Fruit fly (Drosophila melanogaster) whole organism, embryonic: ENCODE data around the gene CG13891.

Experiments
- Atf6 ChIP-seq: fragments of 200-800 bp; sonication (Bioruptor generic); IDR thresholded peaks from 2 replicates; pipeline ENCODE4 v1.3.6; 2022; ENCODE audit warnings: missing biosample characterization, missing genetic modification characterization
- Awh ChIP-seq: fragments of 200-800 bp; sonication (Bioruptor generic); IDR thresholded peaks from 2 replicates; pipeline ENCODE4, ENCODE4 v1.3.6; 2022; ENCODE audit warnings: missing biosample characterization, missing genetic modification characterization
- BEAF-32 ChIP-seq: fragments of 200-800 bp; sonication (Bioruptor generic); optimal IDR thresholded peaks from 3 replicates; lab custom pipeline; 2017; ENCODE audit warnings: missing biosample characterization, missing genetic modification characterization, mild to moderate bottlenecking, moderate library complexity, missing genetic modification reagents
- Bgb ChIP-seq: fragments of 200-800 bp; sonication (Bioruptor generic); IDR thresholded peaks from 2 replicates; pipeline ENCODE4 v1.3.6; 2022; ENCODE audit warnings: missing biosample characterization, missing genetic modification characterization; ENCODE audit not compliant: partially characterized antibody
- CG10431 ChIP-seq: fragments of 200-800 bp; sonication (Bioruptor generic); optimal IDR thresholded peaks from 3 replicates; lab custom pipeline; 2018; ENCODE audit warnings: missing biosample characterization, mild to moderate bottlenecking, missing genetic modification characterization
- CG11504 ChIP-seq: fragments of 200-800 bp; sonication (Bioruptor generic); optimal IDR thresholded peaks from 3 replicates; lab custom pipeline; 2019; ENCODE audit warnings: missing biosample characterization, mild to moderate bottlenecking, missing genetic modification characterization, moderate library complexity
- CG12071 ChIP-seq: fragments of 200-800 bp; sonication (Bioruptor generic); optimal IDR thresholded peaks from 3 replicates; lab custom pipeline; 2018; ENCODE audit warnings: missing biosample characterization, mild to moderate bottlenecking, missing genetic modification characterization
- CG12659 ChIP-seq: fragments of 200-800 bp; sonication (Bioruptor generic); optimal IDR thresholded peaks from 3 replicates; lab custom pipeline; 2017; ENCODE audit warnings: mild to moderate bottlenecking, missing biosample characterization, missing genetic modification reagents, missing genetic modification characterization
- CG12744 ChIP-seq: fragments of 200-800 bp; sonication (Bioruptor generic); optimal IDR thresholded peaks from 2 replicates; lab custom pipeline; 2016; ENCODE audit warnings: missing biosample characterization, missing genetic modification characterization
- CG15011 ChIP-seq: fragments of 200-800 bp; sonication (Bioruptor generic); optimal IDR thresholded peaks from 3 replicates; lab custom pipeline; 2018; ENCODE audit warnings: missing biosample characterization, mild to moderate bottlenecking, missing genetic modification characterization
- CG18262 ChIP-seq: fragments of 200-800 bp; optimal IDR thresholded peaks from 3 replicates; lab custom pipeline; 2019; ENCODE audit warnings: missing biosample characterization, mild to moderate bottlenecking, missing genetic modification characterization, moderate library complexity
- CG1832 ChIP-seq: fragments of 200-800 bp; sonication (Bioruptor generic); optimal IDR thresholded peaks from 2 replicates; lab custom pipeline; 2017; ENCODE audit warnings: missing biosample characterization, mild to moderate bottlenecking, missing genetic modification characterization, inconsistent platforms
- CG30403 ChIP-seq: fragments of 200-800 bp; sonication (Bioruptor generic); optimal IDR thresholded peaks from 3 replicates; lab custom pipeline; 2016; ENCODE audit warnings: missing biosample characterization, missing genetic modification characterization
- CG3847 ChIP-seq: fragments of 200-800 bp; sonication (Bioruptor generic); IDR thresholded peaks from 2 replicates; pipeline ENCODE4 v1.3.6; 2022; ENCODE audit warnings: missing biosample characterization, missing genetic modification characterization
- CG4730 ChIP-seq: fragments of 200-800 bp; sonication (Bioruptor generic); IDR thresholded peaks from 2 replicates; pipeline ENCODE4 v1.3.6; 2022; ENCODE audit warnings: missing biosample characterization, missing genetic modification characterization
- CG4854 ChIP-seq: fragments of 200-800 bp; sonication (Bioruptor generic); optimal IDR thresholded peaks from 2 replicates; lab custom pipeline; 2016; ENCODE audit warnings: missing biosample characterization, missing genetic modification characterization, inconsistent platforms
- CG6254 ChIP-seq: fragments of 200-800 bp; sonication (Bioruptor generic); optimal IDR thresholded peaks from 3 replicates; lab custom pipeline; 2017; ENCODE audit warnings: mild to moderate bottlenecking, missing biosample characterization, missing genetic modification reagents, missing genetic modification characterization
- CG6791 ChIP-seq: fragments of 200-800 bp; sonication (Bioruptor generic); IDR thresholded peaks from 3 replicates; pipeline ENCODE4 v1.3.6; 2022; ENCODE audit warnings: missing biosample characterization, missing genetic modification characterization; ENCODE audit not compliant: partially characterized antibody
- CG6813 ChIP-seq: fragments of 200-800 bp; sonication (Bioruptor generic); optimal IDR thresholded peaks from 2 replicates; lab custom pipeline; 2017; ENCODE audit warnings: missing biosample characterization, missing genetic modification characterization, mild to moderate bottlenecking, moderate library complexity, missing genetic modification reagents
- CG7786 ChIP-seq: fragments of 200-800 bp; sonication (Bioruptor generic); optimal IDR thresholded peaks from 2 replicates; lab custom pipeline; 2016; ENCODE audit warnings: missing biosample characterization, missing genetic modification characterization
- CG8478 ChIP-seq: fragments of >200 bp; optimal IDR thresholded peaks from 2 replicates; lab custom pipeline; 2018
- CHES-1-like ChIP-seq: fragments of 200-800 bp; sonication (Bioruptor generic); optimal IDR thresholded peaks from 2 replicates; lab custom pipeline; 2016; ENCODE audit warnings: missing biosample characterization, missing genetic modification characterization
- Dll ChIP-seq: fragments of 200-800 bp; sonication (Bioruptor generic); IDR thresholded peaks from 4 replicates; pipeline ENCODE4 v1.3.6; 2022; ENCODE audit warnings: missing biosample characterization, missing genetic modification characterization; ENCODE audit not compliant: partially characterized antibody
- Dp ChIP-seq: fragments of 200-800 bp; sonication (Bioruptor generic); optimal IDR thresholded peaks from 2 replicates; lab custom pipeline; 2018; ENCODE audit warnings: missing biosample characterization, mild to moderate bottlenecking, missing genetic modification characterization, moderate library complexity
- ERR ChIP-seq: fragments of 200-800 bp; sonication (Bioruptor generic); optimal IDR thresholded peaks from 2 replicates; lab custom pipeline; 2016; ENCODE audit warnings: missing biosample characterization, missing genetic modification characterization
- Hr51 ChIP-seq, 2 experiments: fragments of 200-800 bp; sonication (Bioruptor generic); optimal IDR thresholded peaks; 2 replicates in 1 of 2; 3 replicates in 1 of 2; lab custom pipeline; 2016 to 2018; ENCODE audit warnings: missing biosample characterization in 2 of 2, missing genetic modification characterization in 2 of 2, mild to moderate bottlenecking in 1 of 2, moderate library complexity in 1 of 2
- MBD-R2 ChIP-seq: fragments of 200-800 bp; sonication (Bioruptor generic); IDR thresholded peaks from 2 replicates; pipeline ENCODE4 v1.3.6; 2022; ENCODE audit warnings: missing biosample characterization, missing genetic modification characterization
- Max ChIP-seq: fragments of 200-800 bp; sonication (Bioruptor generic); optimal IDR thresholded peaks from 2 replicates; lab custom pipeline; 2016; ENCODE audit warnings: missing biosample characterization, mild to moderate bottlenecking, missing genetic modification characterization
- Mes4 ChIP-seq: fragments of 200-800 bp; sonication (Bioruptor generic); optimal IDR thresholded peaks from 2 replicates; lab custom pipeline; 2016; ENCODE audit warnings: missing biosample characterization, missing genetic modification characterization
- PHDP ChIP-seq: fragments of 200-800 bp; sonication (Bioruptor generic); optimal IDR thresholded peaks from 3 replicates; lab custom pipeline; 2018; ENCODE audit warnings: missing biosample characterization, mild to moderate bottlenecking, missing genetic modification characterization, moderate library complexity
- Sry-β ChIP-seq: fragments of 200-800 bp; sonication (Bioruptor generic); optimal IDR thresholded peaks from 2 replicates; lab custom pipeline; 2018; ENCODE audit warnings: missing biosample characterization, mild to moderate bottlenecking, missing genetic modification characterization, moderate library complexity
- croc ChIP-seq: fragments of 200-800 bp; sonication (Bioruptor generic); conservative IDR thresholded peaks from 3 replicates; pipeline ENCODE4 v1.3.6; 2022; ENCODE audit warnings: missing biosample characterization, missing genetic modification characterization
- dati ChIP-seq: fragments of 200-800 bp; sonication (Bioruptor generic); IDR thresholded peaks from 2 replicates; pipeline ENCODE4 v1.3.6; 2022; ENCODE audit warnings: missing biosample characterization, missing genetic modification characterization
- dpn ChIP-seq, 2 experiments: fragments of 200-800 bp; sonication (Bioruptor generic); optimal IDR thresholded peaks; 3 replicates each; lab custom pipeline; 2016; ENCODE audit warnings: missing biosample characterization in 2 of 2, missing genetic modification characterization in 2 of 2
- en ChIP-seq: fragments of 200-800 bp; sonication (Bioruptor generic); optimal IDR thresholded peaks from 2 replicates; lab custom pipeline; 2016; ENCODE audit warnings: missing biosample characterization, missing genetic modification characterization
- eve ChIP-seq, 2 experiments: fragments of >200 bp; optimal IDR thresholded peaks; 2 replicates each; lab custom pipeline; 2017; ENCODE audit warnings: missing biosample characterization in 2 of 2, missing genetic modification characterization in 2 of 2
- fd102C ChIP-seq: fragments of 200-800 bp; sonication (Bioruptor generic); optimal IDR thresholded peaks from 2 replicates; lab custom pipeline; 2018; ENCODE audit warnings: missing biosample characterization, mild to moderate bottlenecking, missing genetic modification characterization, moderate library complexity
- fd64A ChIP-seq: fragments of 200-800 bp; sonication (Bioruptor generic); optimal IDR thresholded peaks from 3 replicates; lab custom pipeline; 2018; ENCODE audit warnings: missing biosample characterization, mild to moderate bottlenecking, missing genetic modification characterization
- gcm ChIP-seq: fragments of 200-800 bp; sonication (Bioruptor generic); optimal IDR thresholded peaks from 2 replicates; lab custom pipeline; 2019; ENCODE audit warnings: missing biosample characterization, mild to moderate bottlenecking, missing genetic modification characterization, moderate library complexity
- gcm2 ChIP-seq: fragments of 200-800 bp; sonication (Bioruptor generic); optimal IDR thresholded peaks from 2 replicates; lab custom pipeline; 2016; ENCODE audit warnings: missing biosample characterization, missing genetic modification characterization
- maf-S ChIP-seq: fragments of 200-800 bp; sonication (Bioruptor generic); optimal IDR thresholded peaks from 2 replicates; lab custom pipeline; 2016; ENCODE audit warnings: missing biosample characterization, missing genetic modification characterization
- mirr ChIP-seq: fragments of 200-800 bp; sonication (Bioruptor generic); optimal IDR thresholded peaks from 3 replicates; lab custom pipeline; 2018; ENCODE audit warnings: missing biosample characterization, mild to moderate bottlenecking, missing genetic modification characterization
- nerfin-2 ChIP-seq: fragments of 200-800 bp; sonication (Bioruptor generic); IDR thresholded peaks from 2 replicates; pipeline ENCODE4 v1.3.6; 2022; ENCODE audit warnings: missing biosample characterization, missing genetic modification characterization; ENCODE audit not compliant: partially characterized antibody
- peb ChIP-seq: fragments of 200-800 bp; sonication (Bioruptor generic); IDR thresholded peaks from 2 replicates; pipeline ENCODE4 v1.3.6; 2022; ENCODE audit warnings: missing biosample characterization, missing genetic modification characterization
- pnt ChIP-seq: fragments of 200-800 bp; sonication (Bioruptor generic); optimal IDR thresholded peaks from 3 replicates; lab custom pipeline; 2016; ENCODE audit warnings: missing biosample characterization, missing genetic modification characterization
- psq ChIP-seq: fragments of 200-800 bp; sonication (Bioruptor generic); optimal IDR thresholded peaks from 2 replicates; lab custom pipeline; 2017; ENCODE audit warnings: missing biosample characterization, missing genetic modification characterization
- so ChIP-seq: fragments of 200-800 bp; sonication (Bioruptor generic); IDR thresholded peaks from 3 replicates; pipeline ENCODE4 v1.3.6; 2022; ENCODE audit warnings: missing biosample characterization, missing genetic modification characterization
- sug ChIP-seq: fragments of 200-800 bp; optimal IDR thresholded peaks from 2 replicates; lab custom pipeline; 2019; ENCODE audit warnings: missing biosample characterization, mild to moderate bottlenecking, missing genetic modification characterization, moderate library complexity
- tgo ChIP-seq: fragments of 200-800 bp; sonication (Bioruptor generic); IDR thresholded peaks from 3 replicates; pipeline ENCODE4 v1.3.6; 2022; ENCODE audit warnings: missing biosample characterization, missing genetic modification characterization
- z ChIP-seq: fragments of 200-800 bp; sonication (Bioruptor generic); IDR thresholded peaks from 3 replicates; pipeline ENCODE4 v1.3.6; 2022; ENCODE audit warnings: missing biosample characterization, missing genetic modification characterization

The CG13891 gene

dm6 chr3L:441035-441604 lies 7.4 kb upstream of the CG13891 start (continued):
- TF ChIP-seq Mes4 (no peak), CG8478 (no peak), CG6791 (GFP tag; lab: Robert Waterston, UW) (no peak), croc (no peak), Awh (peak; percentile 78), nerfin-2 (GFP tag; lab: Robert Waterston, UW) (no peak), CG10431 (GFP tag; lab: Kevin White, UChicago) (no peak), Bgb (GFP tag; lab: Robert Waterston, UW) (no peak), CG30403 (peak; percentile 85), gcm (GFP tag; lab: Kevin White, UChicago) (peak; percentile 61), fd102C (GFP tag; lab: Kevin White, UChicago) (no peak), Sry-β (GFP tag; lab: Kevin White, UChicago) (no peak), so (GFP tag; lab: Robert Waterston, UW) (peak; percentile 93), BEAF-32 (GFP tag; lab: Kevin White, UChicago) (no peak), mirr (no peak), gcm2 (GFP tag; lab: Kevin White, UChicago) (no peak), sug (tag; lab: Kevin White, UChicago) (peak; percentile 64), CG12659 (GFP tag; lab: Kevin White, UChicago) (peak; percentile 82), ERR (no peak), Dp (GFP tag; lab: Kevin White, UChicago) (no peak), CG4730 (GFP tag; lab: Robert Waterston, UW) (peak; percentile 83), CG7786 (peak; percentile 66), CG1832 (no peak), eve (GFP tag; optimal IDR thresholded peaks at IDR 0.05; lab: Kevin White, UChicago) (no peak), CHES-1-like (GFP tag; lab: Kevin White, UChicago) (no peak), en (GFP tag; lab: Kevin White, UChicago) (no peak), Max (peak; percentile 50), tgo (GFP tag; lab: Robert Waterston, UW) (peak; percentile 91), CG18262 (tag; lab: Kevin White, UChicago) (peak; percentile 73), pnt (GFP tag; lab: Kevin White, UChicago) (no peak), dpn (GFP tag; optimal IDR thresholded peaks at IDR 0.05; lab: Kevin White, UChicago) (peak; percentile 21 to 81), PHDP (peak; percentile 84), CG3847 (GFP tag; lab: Robert Waterston, UW) (peak; percentile 90), maf-S (GFP tag; lab: Kevin White, UChicago) (peak; percentile 28), Hr51 (GFP tag; optimal IDR thresholded peaks at IDR 0.05; lab: Kevin White, UChicago) (peak; percentile 61 to 84), CG12744 (GFP tag; lab: Kevin White, UChicago) (no peak), dati (GFP tag; lab: Robert Waterston, UW) (peak; percentile 54; the same call in 1 of the 2 replicates), z (GFP tag; lab: Robert Waterston, UW) (no peak), psq (GFP tag; lab: Kevin White, UChicago) (peak; percentile 30), CG11504 (tag; lab: Kevin White, UChicago) (peak; percentile 84), Dll (GFP tag; lab: Robert Waterston, UW) (no peak), CG6813 (GFP tag; lab: Kevin White, UChicago) (peak; percentile 62), CG4854 (GFP tag; lab: Kevin White, UChicago) (peak; percentile 41), CG15011 (GFP tag; lab: Kevin White, UChicago) (peak; percentile 43), fd64A (GFP tag; lab: Kevin White, UChicago) (no peak), peb (GFP tag; lab: Robert Waterston, UW) (peak; percentile 55; the same call in 1 of the 2 replicates), MBD-R2 (peak; percentile 74), CG12071 (GFP tag; lab: Kevin White, UChicago) (peak; percentile 18), CG6254 (GFP tag; lab: Kevin White, UChicago) (peak; percentile 48), Atf6 (GFP tag; lab: Robert Waterston, UW) (peak; percentile 96)
